Worm (Caenorhabditis elegans) whole organism, L4/young adult: ENCODE measurements around the gene T14B4.3.

Experiments used
- W03F9.2 ChIP-seq: fragments of 150-350 bp; optimal IDR thresholded peaks from 2 replicates; lab custom pipeline; 2014; ENCODE audit warnings: missing biosample characterization, missing genetic modification characterization
- him-1 ChIP-seq: sonication (generic microtip); optimal IDR thresholded peaks from 2 replicates; lab custom pipeline; 2016; ENCODE audit warnings: missing genotype, missing genetic modification reagents, missing genetic modification characterization, missing compliant biosample characterization

ce11 chrII:6729331-6729730, 5.4 kb upstream of the T14B4.3 start, which contains the start of gene T14B4.8:
- TF ChIP-seq W03F9.2 (tag; lab: Kevin White, UChicago), result no peak
- TF ChIP-seq him-1 (tag; lab: Kevin White, UChicago), result no peak
